Fruit fly (Drosophila melanogaster): ENCODE data around the gene CG13622.

The CG13622 gene

dm6 chr3R:24549834-24550233, 26.4 kb upstream of the CG13622 start:
- TF ChIP-seq CG9948 (tag; optimal IDR thresholded peaks at IDR 0.05), result peak; percentile 49
- TF ChIP-seq CG8159 (tag; optimal IDR thresholded peaks at IDR 0.05), result peak; percentile 80
- TF ChIP-seq gl (tag; optimal IDR thresholded peaks at IDR 0.05), result peak; percentile 94
- TF ChIP-seq CG34367 (tag; optimal IDR thresholded peaks at IDR 0.05), result peak; percentile 79
- TF ChIP-seq CG12605 (GFP tag; IDR thresholded peaks at IDR 0.05), result peak; percentile 65
- peak; percentile 65 for TF ChIP-seq CG17806 (tag; optimal IDR thresholded peaks at IDR 0.05)
- TF ChIP-seq CG8301 (tag; optimal IDR thresholded peaks at IDR 0.05), result no peak
- peak; percentile 79 for TF ChIP-seq Pif1A (GFP tag; optimal IDR thresholded peaks at IDR 0.05)
- TF ChIP-seq Pif1B (GFP tag; optimal IDR thresholded peaks at IDR 0.05), result peak; percentile 71
- TF ChIP-seq Snoo (tag; optimal IDR thresholded peaks at IDR 0.05), result peak; percentile 30
- no peak for TF ChIP-seq D1 (tag; optimal IDR thresholded peaks at IDR 0.05)
- peak; percentile 65 for TF ChIP-seq EcR (GFP tag; optimal IDR thresholded peaks at IDR 0.05)
- no peak for TF ChIP-seq rn (GFP tag; IDR thresholded peaks at IDR 0.05)
- no peak for TF ChIP-seq CG4496 (GFP tag; IDR thresholded peaks at IDR 0.05)
- TF ChIP-seq CG15710 (tag; optimal IDR thresholded peaks at IDR 0.05), result peak; percentile 81

- TF ChIP-seq CG32121 (GFP tag; IDR thresholded peaks at IDR 0.05), result peak; percentile 43; the same call in 1 of the 2 replicates
- peak; percentile 6; the same call in 1 of the 2 replicates for TF ChIP-seq Ets98B (GFP tag; IDR thresholded peaks at IDR 0.05)
- TF ChIP-seq Pif1B (GFP tag; optimal IDR thresholded peaks at IDR 0.05), result no peak
These were observed 25.4 kb upstream of the CG13622 start for dm6 chr3R:24548832-24549231.

DNA sequence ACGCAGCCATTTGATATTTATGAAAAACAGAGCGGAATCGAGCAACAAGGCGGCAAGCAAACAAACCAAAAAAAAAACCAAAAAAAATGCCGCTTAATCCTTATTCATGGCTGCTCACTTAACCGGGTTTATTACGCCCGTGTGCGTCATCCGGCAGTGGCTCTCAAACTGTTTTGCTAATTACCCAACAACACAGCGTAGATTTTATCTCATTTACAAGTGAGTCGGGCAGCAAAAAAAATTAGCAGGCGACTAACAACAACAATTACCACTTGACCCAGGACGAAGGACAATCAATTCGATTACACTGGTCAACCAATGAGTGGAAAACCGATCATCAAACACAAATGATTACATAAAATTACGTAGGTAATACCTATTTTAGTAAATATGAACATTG, 24.7 kb upstream of the CG13622 start:
- TF ChIP-seq CG32121 (GFP tag; IDR thresholded peaks at IDR 0.05) (no peak), EcR (GFP tag; optimal IDR thresholded peaks at IDR 0.05) (no peak), CG34367 (tag; optimal IDR thresholded peaks at IDR 0.05) (no peak), CG9948 (tag; optimal IDR thresholded peaks at IDR 0.05) (no peak), CG10348 (GFP tag; IDR thresholded peaks at IDR 0.05) (no peak), D1 (tag; optimal IDR thresholded peaks at IDR 0.05) (no peak), CG17806 (tag; optimal IDR thresholded peaks at IDR 0.05) (no peak), CG14655 (GFP tag; optimal IDR thresholded peaks at IDR 0.05) (no peak), gl (tag; optimal IDR thresholded peaks at IDR 0.05) (no peak), CG4496 (GFP tag; IDR thresholded peaks at IDR 0.05) (no peak), Snoo (tag; optimal IDR thresholded peaks at IDR 0.05) (no peak), CG15710 (tag; optimal IDR thresholded peaks at IDR 0.05) (no peak), CG13204 (GFP tag; optimal IDR thresholded peaks at IDR 0.05) (no peak), Ets98B (GFP tag; IDR thresholded peaks at IDR 0.05) (no peak), fd96Ca (GFP tag; IDR thresholded peaks at IDR 0.05) (no peak), Pif1B (GFP tag; optimal IDR thresholded peaks at IDR 0.05) (no peak)

DNA sequence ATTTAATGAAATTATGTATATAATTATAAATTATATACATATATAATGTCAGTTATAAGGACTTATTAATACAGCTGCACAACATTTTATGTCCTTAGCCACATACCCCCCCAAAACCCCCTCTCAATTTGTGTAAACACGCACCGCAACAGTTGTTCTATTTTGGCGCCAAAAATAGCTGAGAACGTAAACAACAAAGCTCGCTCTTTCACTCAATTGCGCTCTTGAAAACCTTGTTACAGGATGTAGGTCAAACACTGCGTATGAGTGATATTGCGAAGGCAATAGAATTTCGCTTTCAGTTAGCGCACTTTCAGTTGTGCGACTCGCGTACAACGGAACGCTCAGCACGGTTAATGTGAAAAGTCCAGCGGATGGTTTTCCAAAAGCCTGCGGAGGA, 20.9 kb upstream of the CG13622 start, which contains the start of gene Esyt2:
TSS of gene Esyt2 (plus strand) at position 332 of the 400 bp plus-strand sequence.
- TF ChIP-seq Pif1B (GFP tag; optimal IDR thresholded peaks at IDR 0.05), result no peak
- no peak for TF ChIP-seq CG14655 (GFP tag; optimal IDR thresholded peaks at IDR 0.05)
- no peak for TF ChIP-seq CG10348 (GFP tag; IDR thresholded peaks at IDR 0.05)
- TF ChIP-seq fd96Ca (GFP tag; IDR thresholded peaks at IDR 0.05), result peak; percentile 53; the same call in 2 of the 3 replicates
- peak; percentile 63 for TF ChIP-seq CG12605 (GFP tag; IDR thresholded peaks at IDR 0.05)
- no peak for TF ChIP-seq rn (GFP tag; IDR thresholded peaks at IDR 0.05)
- TF ChIP-seq CG13204 (GFP tag; optimal IDR thresholded peaks at IDR 0.05), result no peak
- TF ChIP-seq CG15710 (tag; optimal IDR thresholded peaks at IDR 0.05), result no peak
- TF ChIP-seq CG32121 (GFP tag; IDR thresholded peaks at IDR 0.05), result peak; percentile 78
- no peak for TF ChIP-seq EcR (GFP tag; optimal IDR thresholded peaks at IDR 0.05)
- peak; percentile 61; the same call in 1 of the 2 replicates for TF ChIP-seq Ets98B (GFP tag; IDR thresholded peaks at IDR 0.05)
- TF ChIP-seq CG8159 (tag; optimal IDR thresholded peaks at IDR 0.05), result no peak
- TF ChIP-seq CG17806 (tag; optimal IDR thresholded peaks at IDR 0.05), result no peak
- no peak for TF ChIP-seq D1 (tag; optimal IDR thresholded peaks at IDR 0.05)
- no peak for TF ChIP-seq Pif1A (GFP tag; optimal IDR thresholded peaks at IDR 0.05)
- TF ChIP-seq CG4496 (GFP tag; IDR thresholded peaks at IDR 0.05), result peak; percentile 80
- TF ChIP-seq CG9948 (tag; optimal IDR thresholded peaks at IDR 0.05), result no peak
- no peak for TF ChIP-seq Snoo (tag; optimal IDR thresholded peaks at IDR 0.05)
- no peak for TF ChIP-seq CG34367 (tag; optimal IDR thresholded peaks at IDR 0.05)
- TF ChIP-seq CG8301 (tag; optimal IDR thresholded peaks at IDR 0.05), result no peak
- TF ChIP-seq gl (tag; optimal IDR thresholded peaks at IDR 0.05), result no peak

DNA sequence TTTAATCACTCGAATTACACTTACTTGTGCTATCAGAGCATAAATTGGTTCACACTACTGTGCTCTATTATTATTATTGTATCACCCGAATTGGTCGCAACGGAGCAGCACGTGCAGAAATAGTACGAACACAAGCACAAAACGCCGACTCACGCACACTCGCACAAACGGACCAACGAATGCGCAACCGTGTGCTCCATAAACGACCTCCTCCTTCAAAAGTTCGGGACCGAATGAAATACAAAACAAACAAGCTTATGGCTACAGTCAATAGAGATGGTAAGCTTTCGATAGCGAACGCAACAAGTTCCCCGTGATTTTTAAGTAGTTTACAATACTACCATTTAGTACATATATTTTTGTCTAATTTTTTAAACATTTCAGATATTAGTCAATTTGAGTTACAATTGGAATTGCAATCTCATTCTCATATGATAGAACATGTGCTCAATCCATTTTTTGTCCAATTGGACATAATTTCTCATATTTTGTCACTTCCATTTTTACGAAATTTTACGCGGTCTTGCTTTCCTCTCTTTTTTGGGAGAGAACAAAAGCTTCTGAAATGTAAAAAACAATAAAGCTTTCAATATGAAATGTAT, 20.3 kb upstream of the CG13622 start, which contains the start of gene Cftr:
TSS of gene Cftr (minus strand) at position 239 of the 602 bp plus-strand sequence.
- TF ChIP-seq CG15710 (tag; optimal IDR thresholded peaks at IDR 0.05) (peak; percentile 3), CG10348 (GFP tag; IDR thresholded peaks at IDR 0.05) (no peak), CG13204 (GFP tag; optimal IDR thresholded peaks at IDR 0.05) (no peak), Ets98B (GFP tag; IDR thresholded peaks at IDR 0.05) (peak; percentile 74), D1 (tag; optimal IDR thresholded peaks at IDR 0.05) (no peak), CG9948 (tag; optimal IDR thresholded peaks at IDR 0.05) (no peak), CG17806 (tag; optimal IDR thresholded peaks at IDR 0.05) (peak; percentile 6), CG32121 (GFP tag; IDR thresholded peaks at IDR 0.05) (peak; percentile 64), Pif1A (GFP tag; optimal IDR thresholded peaks at IDR 0.05) (peak; percentile 52), fd96Ca (GFP tag; IDR thresholded peaks at IDR 0.05) (peak; percentile 70; the same call in 2 of the 3 replicates), Snoo (tag; optimal IDR thresholded peaks at IDR 0.05) (peak; percentile 9), gl (tag; optimal IDR thresholded peaks at IDR 0.05) (peak; percentile 39), CG8301 (tag; optimal IDR thresholded peaks at IDR 0.05) (no peak), EcR (GFP tag; optimal IDR thresholded peaks at IDR 0.05) (peak; percentile 6), Pif1B (GFP tag; optimal IDR thresholded peaks at IDR 0.05) (peak; percentile 51), rn (GFP tag; IDR thresholded peaks at IDR 0.05) (no peak), CG8159 (tag; optimal IDR thresholded peaks at IDR 0.05) (peak; percentile 12), CG4496 (GFP tag; IDR thresholded peaks at IDR 0.05) (peak; percentile 73), CG12605 (GFP tag; IDR thresholded peaks at IDR 0.05) (peak; percentile 71), CG14655 (GFP tag; optimal IDR thresholded peaks at IDR 0.05) (peak; percentile 3), CG34367 (tag; optimal IDR thresholded peaks at IDR 0.05) (peak; percentile 20)

All from whole organism, pupa.